Worm (Caenorhabditis elegans) whole organism, late embryonic: ENCODE measurements around the gene cpsf-2.

Experiments used
- F13H6.1 ChIP-seq: sonication (generic microtip); optimal IDR thresholded peaks from 2 replicates; lab custom pipeline; 2016; ENCODE audit warnings: missing genetic modification characterization, missing compliant biosample characterization
- ets-4 ChIP-seq: sonication (generic microtip); optimal IDR thresholded peaks from 2 replicates; lab custom pipeline; 2016; ENCODE audit warnings: missing genetic modification characterization, missing compliant biosample characterization
- nfya-1 ChIP-seq: sonication (generic microtip); optimal IDR thresholded peaks from 2 replicates; lab custom pipeline; 2017; ENCODE audit warnings: missing genetic modification characterization, mild to moderate bottlenecking, missing compliant biosample characterization, antibody characterized with exemption, moderate library complexity
- nhr-232 ChIP-seq: sonication (generic microtip); optimal IDR thresholded peaks from 2 replicates; lab custom pipeline; 2016; ENCODE audit warnings: missing genetic modification characterization, missing compliant biosample characterization
- npax-4 ChIP-seq: sonication (generic microtip); optimal IDR thresholded peaks from 2 replicates; lab custom pipeline; 2016; ENCODE audit warnings: missing genetic modification characterization, missing compliant biosample characterization
- syd-9 ChIP-seq: sonication (generic microtip); optimal IDR thresholded peaks from 2 replicates; lab custom pipeline; 2016; ENCODE audit warnings: mild to moderate bottlenecking, missing genetic modification characterization, moderate library complexity, missing compliant biosample characterization

ce11 chrV:7130974-7131373, 48.0 kb upstream of the cpsf-2 start, which contains the start of gene srx-36:
- TF ChIP-seq nhr-232 (tag; lab: Kevin White, UChicago) (no peak), syd-9 (tag; lab: Kevin White, UChicago) (no peak), F13H6.1 (tag; lab: Kevin White, UChicago) (no peak), nfya-1 (no peak), ets-4 (no peak), npax-4 (tag; lab: Kevin White, UChicago) (no peak)
